Worm (Caenorhabditis elegans) whole organism, L4 larva: ENCODE measurements around the gene fbxc-14.

Experiments
- R02D3.7 ChIP-seq: fragments of 150-350 bp; sonication (generic microtip); optimal IDR thresholded peaks from 3 replicates; lab custom pipeline; 2014; ENCODE audit warnings: missing biosample characterization, missing genetic modification characterization
- aly-2 ChIP-seq: sonication (generic microtip); optimal IDR thresholded peaks from 2 replicates; lab custom pipeline; 2018; ENCODE audit warnings: missing biosample characterization, missing genetic modification characterization
- ces-1 ChIP-seq: fragments of 150-350 bp; sonication (generic microtip); optimal IDR thresholded peaks from 4 replicates; lab custom pipeline; 2014; ENCODE audit warnings: missing biosample characterization, missing genetic modification reagents, missing genetic modification characterization
- lir-3 ChIP-seq: sonication (generic microtip); optimal IDR thresholded peaks from 2 replicates; lab custom pipeline; 2016; ENCODE audit warnings: mild to moderate bottlenecking, missing genetic modification characterization, missing compliant biosample characterization
- snpc-1.2 ChIP-seq: fragments of 200-800 bp; sonication (Bioruptor generic); IDR thresholded peaks from 2 replicates; pipeline ENCODE4 v1.3.6; 2022; ENCODE audit warnings: missing genetic modification reagents, missing genetic modification characterization, missing compliant biosample characterization

ce11 chrII:973999-974398 is at the start of gene fbxc-14:
- no peak for TF ChIP-seq aly-2
- no peak for TF ChIP-seq R02D3.7 (tag; lab: Kevin White, UChicago)
- no peak for TF ChIP-seq ces-1 (GFP tag; lab: Kevin White, UChicago)
- TF ChIP-seq snpc-1.2 (GFP tag; lab: Robert Waterston, UW): no peak
- TF ChIP-seq lir-3 (tag; lab: Kevin White, UChicago): no peak
